Worm (Caenorhabditis elegans): Measurements from ENCODE around the gene rhgf-1.

DNA sequence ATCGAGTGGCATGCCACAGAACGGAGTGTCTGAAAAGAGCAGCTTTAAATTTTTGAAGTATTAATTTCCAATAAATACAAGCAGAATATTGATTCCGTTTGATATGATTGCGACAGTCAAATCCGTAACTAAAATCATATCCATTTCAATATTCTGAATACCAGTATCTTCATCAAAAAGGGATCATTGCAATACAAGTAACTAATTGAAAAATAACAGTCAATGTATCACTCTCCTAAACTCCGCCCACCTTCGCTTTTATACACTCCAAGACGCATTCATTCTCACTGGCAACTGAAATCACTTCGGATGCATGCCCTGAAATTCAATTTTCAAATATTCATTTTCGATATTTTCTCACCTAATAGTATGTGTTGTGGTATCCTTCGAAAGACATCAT lies 41.7 kb upstream of the rhgf-1 start, which contains the start of gene R07A4.3:
- TF ChIP-seq snpc-4 (GFP tag; optimal IDR thresholded peaks at IDR 0.05) (no peak), snpc-4 (tag; optimal IDR thresholded peaks at IDR 0.05) (no peak), D2030.7 (GFP tag; IDR thresholded peaks at IDR 0.05) (no peak), sptf-2 (GFP tag; optimal IDR thresholded peaks at IDR 0.05) (no peak), F57A8.1 (GFP tag; optimal IDR thresholded peaks at IDR 0.05) (no peak), aptf-2 (GFP tag; conservative IDR thresholded peaks at IDR 0.05) (no peak), nfyb-1 (GFP tag; IDR thresholded peaks at IDR 0.05) (no peak)
